Fruit fly (Drosophila melanogaster) whole organism, embryonic: ENCODE data around the gene CG7342.
A peak's percentile ranks its signal among the peaks of the same experiment; 100 is the strongest.

ENCODE experiments used
- Asciz ChIP-seq: fragments of 200-800 bp; sonication (Bioruptor generic); optimal IDR thresholded peaks from 2 replicates; lab custom pipeline; 2017; ENCODE audit warnings: missing biosample characterization, mild to moderate bottlenecking, missing genetic modification characterization, missing genetic modification reagents
- B-H2 ChIP-seq: fragments of 200-800 bp; sonication (Bioruptor generic); optimal IDR thresholded peaks from 2 replicates; lab custom pipeline; 2018; ENCODE audit warnings: missing biosample characterization, mild to moderate bottlenecking, missing genetic modification characterization
- CG1024 ChIP-seq: fragments of 200-800 bp; sonication (Bioruptor generic); IDR thresholded peaks from 2 replicates; pipeline ENCODE4 v1.3.6; 2022; ENCODE audit warnings: missing biosample characterization, missing genetic modification characterization
- CG11398 ChIP-seq: fragments of 200-800 bp; sonication (Bioruptor generic); optimal IDR thresholded peaks from 2 replicates; lab custom pipeline; 2016; ENCODE audit warnings: missing biosample characterization, missing genetic modification characterization
- CG12104 ChIP-seq: fragments of 200-800 bp; sonication (Bioruptor generic); optimal IDR thresholded peaks from 3 replicates; lab custom pipeline; 2016; ENCODE audit warnings: missing biosample characterization, missing genetic modification characterization
- CG12236 ChIP-seq: fragments of 200-800 bp; sonication (Bioruptor generic); optimal IDR thresholded peaks from 2 replicates; lab custom pipeline; 2016; ENCODE audit warnings: missing biosample characterization, missing genetic modification characterization
- CG12769 ChIP-seq: fragments of 200-800 bp; sonication (Bioruptor generic); optimal IDR thresholded peaks from 2 replicates; lab custom pipeline; 2019; ENCODE audit warnings: missing biosample characterization, mild to moderate bottlenecking, missing genetic modification characterization, moderate library complexity
- CG13296 ChIP-seq: fragments of 200-800 bp; sonication (Bioruptor generic); optimal IDR thresholded peaks from 3 replicates; lab custom pipeline; 2018; ENCODE audit warnings: missing biosample characterization, mild to moderate bottlenecking, missing genetic modification characterization
- CG14050 ChIP-seq: fragments of 200-800 bp; sonication (Bioruptor generic); IDR thresholded peaks from 3 replicates; pipeline ENCODE4 v1.3.6; 2022; ENCODE audit warnings: missing biosample characterization, missing genetic modification characterization
- CG15011 ChIP-seq: fragments of 200-800 bp; sonication (Bioruptor generic); optimal IDR thresholded peaks from 3 replicates; lab custom pipeline; 2018; ENCODE audit warnings: missing biosample characterization, mild to moderate bottlenecking, missing genetic modification characterization
- CG17359 ChIP-seq: fragments of 200-800 bp; sonication (Bioruptor generic); optimal IDR thresholded peaks from 3 replicates; lab custom pipeline; 2018; ENCODE audit warnings: missing biosample characterization, mild to moderate bottlenecking, missing genetic modification characterization, moderate library complexity
- CG18011 ChIP-seq: fragments of 200-800 bp; sonication (Bioruptor generic); optimal IDR thresholded peaks from 2 replicates; lab custom pipeline; 2017; ENCODE audit warnings: missing biosample characterization, missing genetic modification characterization, mild to moderate bottlenecking, moderate library complexity, missing genotype
- CG2116 ChIP-seq: fragments of 200-800 bp; sonication (Bioruptor generic); optimal IDR thresholded peaks from 3 replicates; lab custom pipeline; 2018; ENCODE audit warnings: missing biosample characterization, mild to moderate bottlenecking, missing genetic modification characterization
- CG2712 ChIP-seq: fragments of 200-800 bp; optimal IDR thresholded peaks from 3 replicates; lab custom pipeline; 2019; ENCODE audit warnings: missing biosample characterization, mild to moderate bottlenecking, missing genetic modification characterization, moderate library complexity
- CG2875 ChIP-seq: fragments of 200-800 bp; sonication (Bioruptor generic); optimal IDR thresholded peaks from 2 replicates; lab custom pipeline; 2017; ENCODE audit warnings: missing biosample characterization, mild to moderate bottlenecking, missing genetic modification characterization, missing genetic modification reagents
- CG2889 ChIP-seq: fragments of 200-800 bp; sonication (Bioruptor generic); IDR thresholded peaks from 3 replicates; pipeline ENCODE4 v1.3.6; 2022; ENCODE audit warnings: missing biosample characterization, missing genetic modification characterization
- CG30403 ChIP-seq: fragments of 200-800 bp; sonication (Bioruptor generic); optimal IDR thresholded peaks from 3 replicates; lab custom pipeline; 2016; ENCODE audit warnings: missing biosample characterization, missing genetic modification characterization
- CG31388 ChIP-seq: fragments of 200-800 bp; sonication (Bioruptor generic); optimal IDR thresholded peaks from 2 replicates; lab custom pipeline; 2016; ENCODE audit warnings: missing biosample characterization, missing genetic modification characterization
- CG3407 ChIP-seq: fragments of 200-800 bp; sonication (Bioruptor generic); optimal IDR thresholded peaks from 2 replicates; lab custom pipeline; 2018; ENCODE audit warnings: missing biosample characterization, mild to moderate bottlenecking, missing genetic modification characterization
- CG3995 ChIP-seq: fragments of 200-800 bp; sonication (Bioruptor generic); optimal IDR thresholded peaks from 3 replicates; lab custom pipeline; 2016; ENCODE audit warnings: missing biosample characterization, missing genetic modification characterization
- CG4282 ChIP-seq: fragments of 200-800 bp; sonication (Bioruptor generic); optimal IDR thresholded peaks from 2 replicates; lab custom pipeline; 2016; ENCODE audit warnings: missing biosample characterization, missing genetic modification characterization
- CG4617 ChIP-seq: fragments of 200-800 bp; sonication (Bioruptor generic); optimal IDR thresholded peaks from 3 replicates; lab custom pipeline; 2016; ENCODE audit warnings: missing biosample characterization, missing genetic modification characterization, borderline replicate concordance
- CG4707 ChIP-seq: fragments of 200-800 bp; sonication (Bioruptor generic); optimal IDR thresholded peaks from 2 replicates; lab custom pipeline; 2018; ENCODE audit warnings: missing biosample characterization, mild to moderate bottlenecking, missing genetic modification characterization, moderate library complexity
- Dad ChIP-seq: fragments of 200-800 bp; sonication (Bioruptor generic); optimal IDR thresholded peaks from 3 replicates; lab custom pipeline; 2016; ENCODE audit warnings: missing biosample characterization, missing genetic modification characterization
- Dref ChIP-seq: fragments of 200-800 bp; sonication (Bioruptor generic); IDR thresholded peaks from 2 replicates; pipeline ENCODE4 v1.3.6; 2022; ENCODE audit warnings: missing biosample characterization, missing genetic modification characterization
- GATAe ChIP-seq: fragments of 200-800 bp; sonication (Bioruptor generic); conservative IDR thresholded peaks from 2 replicates; pipeline ENCODE4 v1.3.6; 2022; ENCODE audit warnings: missing biosample characterization, missing genetic modification characterization
- HLH54F ChIP-seq: fragments of 200-800 bp; sonication (Bioruptor generic); optimal IDR thresholded peaks from 3 replicates; lab custom pipeline; 2016; ENCODE audit warnings: missing biosample characterization, missing genetic modification characterization
- MTF-1 ChIP-seq: fragments of 200-800 bp; sonication (Bioruptor generic); optimal IDR thresholded peaks from 2 replicates; lab custom pipeline; 2018; ENCODE audit warnings: missing biosample characterization, mild to moderate bottlenecking, missing genetic modification characterization, borderline replicate concordance
- Scr ChIP-seq: fragments of 200-800 bp; sonication (Bioruptor generic); IDR thresholded peaks from 2 replicates; pipeline ENCODE4 v1.3.6; 2022; ENCODE audit warnings: missing biosample characterization, missing genetic modification characterization; ENCODE audit not compliant: partially characterized antibody
- Sry-β ChIP-seq: fragments of 200-800 bp; sonication (Bioruptor generic); optimal IDR thresholded peaks from 2 replicates; lab custom pipeline; 2018; ENCODE audit warnings: missing biosample characterization, mild to moderate bottlenecking, missing genetic modification characterization, moderate library complexity
- Xbp1 ChIP-seq: fragments of 200-800 bp; sonication (Bioruptor generic); optimal IDR thresholded peaks from 3 replicates; lab custom pipeline; 2016; ENCODE audit warnings: missing biosample characterization, mild to moderate bottlenecking, missing genetic modification characterization
- ara ChIP-seq: fragments of 200-800 bp; sonication (Bioruptor generic); IDR thresholded peaks from 2 replicates; pipeline ENCODE4 v1.3.6; 2022; ENCODE audit warnings: missing biosample characterization, missing genetic modification characterization
- da ChIP-seq: fragments of 200-800 bp; sonication (Bioruptor generic); optimal IDR thresholded peaks from 2 replicates; lab custom pipeline; 2016; ENCODE audit warnings: missing biosample characterization, missing genetic modification characterization
- disco-r ChIP-seq: fragments of 200-800 bp; sonication (Bioruptor generic); optimal IDR thresholded peaks from 2 replicates; lab custom pipeline; 2016; ENCODE audit warnings: missing biosample characterization, missing genetic modification characterization
- dmrt11E ChIP-seq: fragments of 200-800 bp; sonication (Bioruptor generic); optimal IDR thresholded peaks from 3 replicates; lab custom pipeline; 2018; ENCODE audit warnings: missing biosample characterization, mild to moderate bottlenecking, missing genetic modification characterization, moderate library complexity
- ems ChIP-seq: fragments of 200-800 bp; sonication (Bioruptor generic); optimal IDR thresholded peaks from 3 replicates; lab custom pipeline; 2016; ENCODE audit warnings: missing biosample characterization, missing genetic modification characterization
- gfzf ChIP-seq: fragments of 200-800 bp; sonication (Bioruptor generic); optimal IDR thresholded peaks from 2 replicates; lab custom pipeline; 2016; ENCODE audit warnings: missing biosample characterization, mild to moderate bottlenecking, missing genetic modification characterization, moderate library complexity
- hbn ChIP-seq: fragments of 200-800 bp; sonication (Bioruptor generic); IDR thresholded peaks from 2 replicates; pipeline ENCODE4 v1.3.6; 2022; ENCODE audit warnings: missing biosample characterization, missing genetic modification characterization; ENCODE audit not compliant: partially characterized antibody
- hkb ChIP-seq, 2 experiments: fragments of 200-800 bp in 1 of 2; fragments of >200 bp in 1 of 2; sonication (Bioruptor generic) in 1 of 2; IDR thresholded peaks in 1 of 2; optimal IDR thresholded peaks in 1 of 2; 2 replicates each; pipeline versions ENCODE4 v1.3.6 to Lab custom; 2017 to 2022; ENCODE audit warnings: missing biosample characterization in 1 of 2, missing genetic modification characterization in 1 of 2
- hth ChIP-seq: fragments of >200 bp; optimal IDR thresholded peaks from 2 replicates; lab custom pipeline; 2017; ENCODE audit warnings: inconsistent platforms
- jigr1 ChIP-seq: fragments of 200-800 bp; sonication (Bioruptor generic); IDR thresholded peaks from 3 replicates; pipeline ENCODE4 v1.3.6; 2022; ENCODE audit warnings: missing biosample characterization, missing genetic modification characterization
- klu ChIP-seq: fragments of 200-800 bp; sonication (Bioruptor generic); IDR thresholded peaks from 2 replicates; pipeline ENCODE4 v1.3.6; 2022; ENCODE audit warnings: missing biosample characterization, missing genetic modification characterization
- mirr ChIP-seq: fragments of 200-800 bp; sonication (Bioruptor generic); optimal IDR thresholded peaks from 3 replicates; lab custom pipeline; 2018; ENCODE audit warnings: missing biosample characterization, mild to moderate bottlenecking, missing genetic modification characterization
- oc ChIP-seq: fragments of 200-800 bp; sonication (Bioruptor generic); optimal IDR thresholded peaks from 2 replicates; lab custom pipeline; 2018; ENCODE audit warnings: missing biosample characterization, mild to moderate bottlenecking, missing genetic modification characterization, moderate library complexity
- pros ChIP-seq: fragments of 200-800 bp; sonication (Bioruptor generic); optimal IDR thresholded peaks from 3 replicates; lab custom pipeline; 2019; ENCODE audit warnings: missing biosample characterization, mild to moderate bottlenecking, missing genetic modification characterization, moderate library complexity
- psq ChIP-seq: fragments of 200-800 bp; sonication (Bioruptor generic); optimal IDR thresholded peaks from 2 replicates; lab custom pipeline; 2017; ENCODE audit warnings: missing biosample characterization, missing genetic modification characterization
- pum ChIP-seq: fragments of 200-800 bp; sonication (Bioruptor generic); optimal IDR thresholded peaks from 2 replicates; lab custom pipeline; 2016; ENCODE audit warnings: missing biosample characterization, missing genetic modification characterization
- sens ChIP-seq: fragments of 200-800 bp; sonication (Bioruptor generic); peaks from one replicate; lab custom pipeline; 2016; ENCODE audit warnings: missing biosample characterization, missing genetic modification characterization
- unpg ChIP-seq: fragments of 200-800 bp; sonication (Bioruptor generic); optimal IDR thresholded peaks from 3 replicates; lab custom pipeline; 2018; ENCODE audit warnings: missing biosample characterization, mild to moderate bottlenecking, missing genetic modification characterization, moderate library complexity
- wek ChIP-seq: fragments of 200-800 bp; sonication (Bioruptor generic); optimal IDR thresholded peaks from 3 replicates; lab custom pipeline; 2018; ENCODE audit warnings: missing biosample characterization, mild to moderate bottlenecking, missing genetic modification characterization, moderate library complexity

Gene CG7342

dm6 chr3R:19627792-19628522 is 24.8 kb downstream of the CG7342 start (continued):
- TF ChIP-seq MTF-1 (GFP tag; lab: Kevin White, UChicago) (no peak), CG15011 (GFP tag; lab: Kevin White, UChicago) (peak; percentile 43), CG4282 (GFP tag; lab: Kevin White, UChicago) (no peak), CG18011 (GFP tag; lab: Kevin White, UChicago) (no peak), jigr1 (GFP tag; lab: Robert Waterston, UW) (no peak), HLH54F (GFP tag; lab: Kevin White, UChicago) (no peak), CG14050 (GFP tag; lab: Robert Waterston, UW) (no peak), B-H2 (GFP tag; lab: Kevin White, UChicago) (no peak), Asciz (peak; percentile 52), CG17359 (tag; lab: Kevin White, UChicago) (peak; percentile 52), pros (peak; percentile 75), CG12104 (peak; percentile 5), da (GFP tag; lab: Kevin White, UChicago) (no peak), CG2712 (tag; lab: Kevin White, UChicago) (peak; percentile 75), CG12236 (GFP tag; lab: Kevin White, UChicago) (no peak), klu (GFP tag; lab: Robert Waterston, UW) (no peak; the same call in 1 of the 2 replicates), wek (no peak), mirr (GFP tag; lab: Kevin White, UChicago) (no peak), Sry-β (GFP tag; lab: Kevin White, UChicago) (no peak), Dad (no peak), ara (no peak), CG1024 (no peak), hth (lab: Kevin White, UChicago) (no peak), pum (GFP tag; lab: Kevin White, UChicago) (no peak), CG2116 (GFP tag; lab: Kevin White, UChicago) (no peak), CG30403 (peak; percentile 30), gfzf (GFP tag; lab: Kevin White, UChicago) (no peak), CG12769 (no peak), CG3995 (GFP tag; lab: Kevin White, UChicago) (no peak), hbn (GFP tag; lab: Robert Waterston, UW) (no peak), CG31388 (GFP tag; lab: Kevin White, UChicago) (no peak), CG11398 (no peak), CG2889 (GFP tag; lab: Robert Waterston, UW) (no peak), sens (peak; percentile 72), CG4617 (no peak), psq (GFP tag; lab: Kevin White, UChicago) (no peak), CG4707 (GFP tag; lab: Kevin White, UChicago) (no peak), unpg (GFP tag; lab: Kevin White, UChicago) (no peak), GATAe (no peak), Scr (no peak), CG2875 (GFP tag; lab: Kevin White, UChicago) (no peak), dmrt11E (tag; lab: Kevin White, UChicago) (no peak), CG13296 (GFP tag; lab: Kevin White, UChicago) (peak; percentile 68), ems (GFP tag; lab: Kevin White, UChicago) (no peak), CG3407 (GFP tag; lab: Kevin White, UChicago) (no peak), disco-r (GFP tag; lab: Kevin White, UChicago) (no peak), hkb (optimal IDR thresholded peaks at IDR 0.05; lab: Kevin White, UChicago) (no peak), hkb (GFP tag; IDR thresholded peaks at IDR 0.05; lab: Robert Waterston, UW) (peak; percentile 42; the same call in 1 of the 2 replicates), Xbp1 (GFP tag; lab: Kevin White, UChicago) (no peak), Dref (GFP tag; lab: Robert Waterston, UW) (no peak), oc (no peak)
